Worm (Caenorhabditis elegans): ENCODE measurements around the gene flp-8.

- TF ChIP-seq sma-9 (GFP tag; optimal IDR thresholded peaks at IDR 0.05) (no peak), sma-9 (tag; optimal IDR thresholded peaks at IDR 0.05) (no peak), nhr-23 (tag; optimal IDR thresholded peaks at IDR 0.05) (no peak), nhr-129 (tag; optimal IDR thresholded peaks at IDR 0.05) (no peak), unc-62 (GFP tag; optimal IDR thresholded peaks at IDR 0.05) (no peak)
These were observed 15.5 kb upstream of the flp-8 start, which contains the start of gene C27C12.3 for ce11 chrX:14865744-14866143.

All from whole organism, L2 larva.